Worm (Caenorhabditis elegans) whole organism, young adult: ENCODE measurements around the gene fbxa-64.

Experiments
- C06A6.2 ChIP-seq: fragments of 200-800 bp; sonication (Bioruptor generic); conservative IDR thresholded peaks from 2 replicates; pipeline ENCODE4 v1.3.6; 2022; ENCODE audit warnings: missing genetic modification characterization, missing compliant biosample characterization
- F37B4.10 ChIP-seq: fragments of 200-800 bp; sonication (Bioruptor generic); IDR thresholded peaks from 2 replicates; pipeline ENCODE4 v1.3.6; 2022; ENCODE audit warnings: missing genetic modification characterization, missing compliant biosample characterization
- F49E8.2 ChIP-seq: sonication (generic microtip); optimal IDR thresholded peaks from 3 replicates; lab custom pipeline; 2017; ENCODE audit warnings: missing genetic modification characterization, mild to moderate bottlenecking, missing compliant biosample characterization, antibody characterized with exemption, moderate library complexity; ENCODE audit not compliant: insufficient read depth
- Y53F4B.3 ChIP-seq: fragments of 200-800 bp; sonication (Bioruptor generic); IDR thresholded peaks from 2 replicates; pipeline ENCODE4 v1.3.6; 2022; ENCODE audit warnings: missing genetic modification reagents, missing genetic modification characterization, missing compliant biosample characterization
- Y53G8AR.9 ChIP-seq: fragments of 200-800 bp; sonication (Bioruptor generic); conservative IDR thresholded peaks from 2 replicates; pipeline ENCODE4 v1.3.6; 2022; ENCODE audit warnings: missing genetic modification reagents, missing genetic modification characterization, missing compliant biosample characterization
- ZK185.1 ChIP-seq: sonication (generic microtip); optimal IDR thresholded peaks from 2 replicates; lab custom pipeline; 2016; ENCODE audit warnings: mild to moderate bottlenecking, missing genetic modification characterization, missing compliant biosample characterization; ENCODE audit not compliant: poor library complexity, severe bottlenecking
- akir-1 ChIP-seq: fragments of 200-800 bp; sonication (Bioruptor generic); optimal IDR thresholded peaks from 2 replicates; lab custom pipeline; 2018; ENCODE audit warnings: mild to moderate bottlenecking, missing genetic modification characterization, moderate library complexity, missing compliant biosample characterization
- attf-3 ChIP-seq: fragments of 200-800 bp; sonication (Bioruptor generic); conservative IDR thresholded peaks from 2 replicates; pipeline ENCODE4 v1.3.6; 2022; ENCODE audit warnings: missing genetic modification reagents, missing genetic modification characterization, missing compliant biosample characterization
- attf-5 ChIP-seq: fragments of 200-800 bp; sonication (Bioruptor generic); optimal IDR thresholded peaks from 2 replicates; lab custom pipeline; 2018; ENCODE audit warnings: mild to moderate bottlenecking, missing genetic modification characterization, missing compliant biosample characterization
- bed-2 ChIP-seq: fragments of 200-800 bp; sonication (Bioruptor generic); IDR thresholded peaks from 2 replicates; pipeline ENCODE4 v1.3.6; 2022; ENCODE audit warnings: missing genetic modification reagents, missing genetic modification characterization, missing compliant biosample characterization
- ccch-3 ChIP-seq: fragments of 200-800 bp; sonication (Bioruptor generic); optimal IDR thresholded peaks from 2 replicates; lab custom pipeline; 2018; ENCODE audit warnings: mild to moderate bottlenecking, missing genetic modification characterization, missing compliant biosample characterization
- cebp-2 ChIP-seq: fragments of 200-800 bp; sonication (Bioruptor generic); IDR thresholded peaks from 2 replicates; pipeline ENCODE4 v1.3.6; 2022; ENCODE audit warnings: missing genetic modification characterization, missing compliant biosample characterization
- ceh-100 ChIP-seq: fragments of 200-800 bp; sonication (Bioruptor generic); IDR thresholded peaks from 2 replicates; pipeline ENCODE4 v1.3.6; 2022; ENCODE audit warnings: missing genetic modification reagents, missing genetic modification characterization, missing compliant biosample characterization
- ceh-40 ChIP-seq: fragments of 200-800 bp; sonication (Bioruptor generic); IDR thresholded peaks from 2 replicates; pipeline ENCODE4 v1.3.6; 2022; ENCODE audit warnings: missing genetic modification characterization, missing compliant biosample characterization
- ceh-91 ChIP-seq: fragments of 200-800 bp; sonication (Bioruptor generic); IDR thresholded peaks from 2 replicates; pipeline ENCODE4 v1.3.6; 2022; ENCODE audit warnings: missing genetic modification reagents, missing genetic modification characterization, missing compliant biosample characterization
- die-1 ChIP-seq: sonication (generic microtip); optimal IDR thresholded peaks from 2 replicates; lab custom pipeline; 2016; ENCODE audit warnings: missing genotype, mild to moderate bottlenecking, missing genetic modification characterization, missing compliant biosample characterization
- dox-1 ChIP-seq: fragments of 200-800 bp; sonication (Bioruptor generic); IDR thresholded peaks from 2 replicates; pipeline ENCODE4 v1.3.6; 2022; ENCODE audit warnings: missing genetic modification reagents, missing genetic modification characterization, missing compliant biosample characterization
- dpff-1 ChIP-seq: sonication (generic microtip); optimal IDR thresholded peaks from 2 replicates; lab custom pipeline; 2017; ENCODE audit warnings: mild to moderate bottlenecking, missing genetic modification characterization, missing compliant biosample characterization
- egl-18 ChIP-seq: fragments of 200-800 bp; sonication (Bioruptor generic); IDR thresholded peaks from 2 replicates; pipeline ENCODE4 v1.3.6; 2022; ENCODE audit warnings: missing genetic modification reagents, missing genetic modification characterization, missing compliant biosample characterization
- egl-44 ChIP-seq: fragments of 200-800 bp; sonication (Bioruptor generic); IDR thresholded peaks from 2 replicates; pipeline ENCODE4 v1.3.6; 2022; ENCODE audit warnings: missing genetic modification reagents, missing genetic modification characterization, missing compliant biosample characterization
- ets-4 ChIP-seq: fragments of 200-800 bp; sonication (Bioruptor generic); optimal IDR thresholded peaks from 2 replicates; lab custom pipeline; 2018; ENCODE audit warnings: mild to moderate bottlenecking, missing genetic modification characterization, missing compliant biosample characterization
- fkh-3 ChIP-seq: sonication (generic microtip); optimal IDR thresholded peaks from 2 replicates; lab custom pipeline; 2016; ENCODE audit warnings: mild to moderate bottlenecking, missing genetic modification characterization, missing compliant biosample characterization
- hmg-1.2 ChIP-seq: fragments of 200-800 bp; sonication (Bioruptor generic); IDR thresholded peaks from 2 replicates; pipeline ENCODE4 v1.3.6; 2022; ENCODE audit warnings: missing genetic modification reagents, missing genetic modification characterization, missing compliant biosample characterization
- hsf-1 ChIP-seq: fragments of 200-800 bp; sonication (Bioruptor generic); IDR thresholded peaks from 2 replicates; pipeline ENCODE4 v1.3.6; 2022; ENCODE audit warnings: missing genetic modification reagents, missing genetic modification characterization, missing compliant biosample characterization
- lin-54 ChIP-seq: fragments of 200-800 bp; sonication (Bioruptor generic); optimal IDR thresholded peaks from 2 replicates; lab custom pipeline; 2018; ENCODE audit warnings: mild to moderate bottlenecking, missing genetic modification characterization, missing compliant biosample characterization
- madf-8 ChIP-seq: fragments of 200-800 bp; sonication (Bioruptor generic); conservative IDR thresholded peaks from 2 replicates; pipeline ENCODE4 v1.3.6; 2022; ENCODE audit warnings: missing genetic modification reagents, missing genetic modification characterization, missing compliant biosample characterization
- mel-28 ChIP-seq: sonication (generic microtip); optimal IDR thresholded peaks from 2 replicates; lab custom pipeline; 2016; ENCODE audit warnings: borderline replicate concordance, mild to moderate bottlenecking, missing genetic modification characterization, missing compliant biosample characterization
- nfyb-1 ChIP-seq: fragments of 200-800 bp; sonication (Bioruptor generic); IDR thresholded peaks from 2 replicates; pipeline ENCODE4 v1.3.6; 2022; ENCODE audit warnings: missing genetic modification reagents, missing genetic modification characterization, missing compliant biosample characterization
- nhr-80 ChIP-seq: sonication (generic microtip); optimal IDR thresholded peaks from 2 replicates; lab custom pipeline; 2016; ENCODE audit warnings: missing genetic modification characterization, missing compliant biosample characterization
- pha-4 ChIP-seq: fragments of 150-350 bp; sonication (generic microtip); optimal IDR thresholded peaks from 2 replicates; lab custom pipeline; 2014; ENCODE audit warnings: missing biosample characterization, missing genetic modification reagents, missing genetic modification characterization
- rcor-1 ChIP-seq: fragments of 200-800 bp; sonication (Bioruptor generic); IDR thresholded peaks from 2 replicates; pipeline ENCODE4 v1.3.6; 2022; ENCODE audit warnings: missing genetic modification reagents, missing genetic modification characterization, missing compliant biosample characterization
- rpc-1 ChIP-seq, 2 experiments: fragments of 150-350 bp in 1 of 2; sonication (generic microtip) in 1 of 2; optimal IDR thresholded peaks; 2 replicates each; lab custom pipeline; 2014 to 2018; ENCODE audit warnings: missing biosample characterization in 1 of 2, missing genetic modification characterization in 1 of 2, missing genetic modification reagents in 1 of 2, missing genotype in 1 of 2
- sea-2 ChIP-seq: fragments of 200-800 bp; sonication (Bioruptor generic); IDR thresholded peaks from 2 replicates; pipeline ENCODE4 v1.3.6; 2022; ENCODE audit warnings: missing genetic modification characterization, missing compliant biosample characterization
- snpc-1.3 ChIP-seq: sonication (generic microtip); optimal IDR thresholded peaks from 2 replicates; lab custom pipeline; 2017; ENCODE audit warnings: missing genetic modification characterization, mild to moderate bottlenecking, missing compliant biosample characterization, antibody characterized with exemption, moderate library complexity, missing genotype, missing genetic modification reagents; ENCODE audit not compliant: insufficient read depth
- snpc-3.4 ChIP-seq: sonication (generic microtip); optimal IDR thresholded peaks from 2 replicates; lab custom pipeline; 2017; ENCODE audit warnings: missing genetic modification characterization, mild to moderate bottlenecking, missing compliant biosample characterization, antibody characterized with exemption, moderate library complexity, missing genotype, missing genetic modification reagents
- somi-1 ChIP-seq: fragments of 200-800 bp; sonication (Bioruptor generic); optimal IDR thresholded peaks from 2 replicates; lab custom pipeline; 2018; ENCODE audit warnings: mild to moderate bottlenecking, missing genetic modification characterization, missing compliant biosample characterization
- tlf-1 ChIP-seq: fragments of 200-800 bp; sonication (Bioruptor generic); optimal IDR thresholded peaks from 2 replicates; lab custom pipeline; 2018; ENCODE audit warnings: mild to moderate bottlenecking, missing genetic modification characterization, missing compliant biosample characterization
- unc-130 ChIP-seq: sonication (generic microtip); optimal IDR thresholded peaks from 2 replicates; lab custom pipeline; 2016; ENCODE audit warnings: missing genetic modification reagents, missing genetic modification characterization, missing compliant biosample characterization
- ztf-26 ChIP-seq: sonication (generic microtip); optimal IDR thresholded peaks from 2 replicates; lab custom pipeline; 2017; ENCODE audit warnings: missing genetic modification characterization, missing compliant biosample characterization
- ztf-28 ChIP-seq: fragments of 200-800 bp; sonication (Bioruptor generic); IDR thresholded peaks from 2 replicates; pipeline ENCODE4 v1.3.6; 2022; ENCODE audit warnings: missing genetic modification reagents, missing genetic modification characterization, missing compliant biosample characterization
- ztf-3 ChIP-seq: fragments of 200-800 bp; sonication (Bioruptor generic); optimal IDR thresholded peaks from 2 replicates; lab custom pipeline; 2018; ENCODE audit warnings: mild to moderate bottlenecking, missing genetic modification characterization, missing compliant biosample characterization

Gene fbxa-64

ce11 chrV:3315308-3315707, 37.4 kb upstream of the fbxa-64 start, which contains the start of gene arrd-19 (continued):
- TF ChIP-seq rpc-1 (optimal IDR thresholded peaks at IDR 0.05; lab: Kevin White, UChicago) (no peak), rpc-1 (tag; optimal IDR thresholded peaks at IDR 0.05; lab: Kevin White, UChicago) (no peak), fkh-3 (tag; lab: Kevin White, UChicago) (no peak), C06A6.2 (GFP tag; lab: Robert Waterston, UW) (no peak), Y53F4B.3 (GFP tag; lab: Robert Waterston, UW) (no peak), hsf-1 (GFP tag; lab: Robert Waterston, UW) (no peak), ceh-40 (GFP tag; lab: Robert Waterston, UW) (no peak), akir-1 (GFP tag; lab: Kevin White, UChicago) (no peak), ets-4 (GFP tag; lab: Kevin White, UChicago) (no peak), somi-1 (GFP tag; lab: Kevin White, UChicago) (no peak), sea-2 (GFP tag; lab: Robert Waterston, UW) (no peak), lin-54 (GFP tag; lab: Kevin White, UChicago) (peak; percentile 32), unc-130 (no peak), snpc-3.4 (tag; lab: Kevin White, UChicago) (no peak), ceh-91 (GFP tag; lab: Robert Waterston, UW) (no peak), F37B4.10 (no peak), tlf-1 (GFP tag; lab: Kevin White, UChicago) (no peak), attf-3 (peak; percentile 42), snpc-1.3 (tag; lab: Kevin White, UChicago) (no peak)
- TF ChIP-seq, all 124 proteins: peak for 25

DNA sequence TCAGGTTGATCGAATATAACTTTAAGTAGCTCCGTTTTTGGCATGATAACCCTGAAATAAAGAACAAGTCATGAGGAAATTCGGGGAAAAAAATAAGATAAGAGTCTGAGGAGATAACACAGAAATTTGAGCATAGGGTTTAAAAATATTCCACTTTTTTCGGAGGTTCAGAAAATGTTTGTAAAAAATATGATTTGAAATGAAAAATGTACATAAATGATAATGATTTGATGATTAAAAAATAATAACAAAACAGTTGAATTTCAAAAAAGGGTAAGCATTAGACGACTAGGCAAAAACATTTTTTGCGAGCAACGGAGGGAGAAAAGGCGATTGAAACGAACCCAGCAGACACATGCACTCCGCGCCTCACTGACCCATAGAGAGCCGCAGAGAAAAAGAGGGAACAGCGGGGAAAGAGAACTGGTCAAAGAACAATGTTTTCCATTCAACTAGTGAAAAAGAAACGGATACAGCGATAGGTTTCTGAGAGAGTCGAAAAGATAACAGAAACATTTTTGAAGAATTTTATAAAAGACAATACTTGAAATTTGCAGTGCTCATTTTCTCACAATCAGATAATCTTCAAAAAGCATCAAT, 34.2 kb upstream of the fbxa-64 start, which contains the start of gene arrd-18:
Gene arrd-18, minus strand, starts transcription at position 51 of the 600 bp plus-strand sequence.
- TF ChIP-seq die-1 (tag; lab: Kevin White, UChicago): no peak
- TF ChIP-seq attf-5 (GFP tag; lab: Kevin White, UChicago): peak; percentile 11
- no peak for TF ChIP-seq ccch-3 (GFP tag; lab: Kevin White, UChicago)
- TF ChIP-seq dox-1 (GFP tag; lab: Robert Waterston, UW): peak; percentile 86
- peak; percentile 72; the same call in 1 of the 2 replicates for TF ChIP-seq nfyb-1 (GFP tag; lab: Robert Waterston, UW)
- TF ChIP-seq nhr-80 (tag; lab: Kevin White, UChicago): peak; percentile 56
- TF ChIP-seq ztf-26: no peak
- peak; percentile 74; the same call in 1 of the 2 replicates for TF ChIP-seq hmg-1.2 (GFP tag; lab: Robert Waterston, UW)
- peak; percentile 66 for TF ChIP-seq rcor-1 (GFP tag; lab: Robert Waterston, UW)
- no peak for TF ChIP-seq cebp-2 (GFP tag; lab: Robert Waterston, UW)

DNA sequence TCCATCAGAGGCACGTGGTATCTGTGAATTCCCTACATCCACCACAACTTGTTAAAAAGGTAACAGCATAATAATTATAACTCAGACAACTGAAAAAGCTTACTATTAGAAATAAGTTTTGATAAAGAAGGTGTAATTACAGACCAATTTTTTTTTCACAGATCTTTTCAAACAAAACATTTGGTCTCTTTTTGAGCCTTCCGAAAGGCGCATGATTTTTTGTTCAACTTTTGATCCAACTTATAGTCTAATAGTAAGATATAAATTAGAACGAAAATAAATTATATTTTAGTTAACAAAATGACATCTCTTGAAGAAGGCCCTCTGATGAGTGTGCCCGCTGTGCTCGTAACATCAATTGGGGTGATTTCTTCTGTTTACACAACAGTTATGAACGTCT, 30.2 kb upstream of the fbxa-64 start, which contains the start of gene srbc-3:
Gene srbc-3, plus strand, starts transcription at position 301 of the 400 bp plus-strand sequence.
- TF ChIP-seq ceh-100 (GFP tag; lab: Robert Waterston, UW): no peak
- no peak for TF ChIP-seq mel-28
- no peak for TF ChIP-seq pha-4 (tag; lab: Kevin White, UChicago)
- no peak for TF ChIP-seq nfyb-1 (GFP tag; lab: Robert Waterston, UW)
- TF ChIP-seq madf-8 (GFP tag; lab: Robert Waterston, UW): no peak
- no peak for TF ChIP-seq ztf-3
- TF ChIP-seq hsf-1 (GFP tag; lab: Robert Waterston, UW): no peak
- no peak for TF ChIP-seq F49E8.2 (tag; lab: Kevin White, UChicago)
- no peak for TF ChIP-seq ztf-28 (GFP tag; lab: Robert Waterston, UW)
- TF ChIP-seq ets-4 (GFP tag; lab: Kevin White, UChicago): no peak
- no peak for TF ChIP-seq ZK185.1
- no peak for TF ChIP-seq dox-1 (GFP tag; lab: Robert Waterston, UW)
- no peak for TF ChIP-seq egl-44 (GFP tag; lab: Robert Waterston, UW)
- TF ChIP-seq egl-18 (GFP tag; lab: Robert Waterston, UW): no peak
- TF ChIP-seq Y53G8AR.9 (GFP tag; lab: Robert Waterston, UW): no peak
- TF ChIP-seq dpff-1 (tag; lab: Kevin White, UChicago): no peak
- TF ChIP-seq bed-2 (GFP tag; lab: Robert Waterston, UW): no peak
- TF ChIP-seq, all 124 proteins: peak for 0
